Worm (Caenorhabditis elegans): ENCODE results near the gene F42G2.5.

The F42G2.5 gene

ce11 chrII:2403984-2404383 is 13.8 kb downstream of the F42G2.5 start, which contains the start of gene F16G10.1:
F16G10.1 (plus strand) TSS chrII:2404284.
- no peak for TF ChIP-seq attf-6 (GFP tag; IDR thresholded peaks at IDR 0.05)
- TF ChIP-seq lsy-27 (tag; optimal IDR thresholded peaks at IDR 0.05; ENCODE audit: borderline replicate concordance, insufficient read depth): no peak
- TF ChIP-seq ceh-27 (GFP tag; optimal IDR thresholded peaks at IDR 0.05): no peak
- no peak for TF ChIP-seq cebp-2 (GFP tag; IDR thresholded peaks at IDR 0.05)
- TF ChIP-seq madf-10 (tag; optimal IDR thresholded peaks at IDR 0.05): no peak
- TF ChIP-seq die-1 (tag; optimal IDR thresholded peaks at IDR 0.05): no peak
- TF ChIP-seq ztf-22 (GFP tag; optimal IDR thresholded peaks at IDR 0.05): no peak
- TF ChIP-seq F57A8.1 (GFP tag; optimal IDR thresholded peaks at IDR 0.05): no peak
- no peak for TF ChIP-seq ztf-6 (GFP tag; IDR thresholded peaks at IDR 0.05)
- no peak for TF ChIP-seq snpc-1.3 (tag; optimal IDR thresholded peaks at IDR 0.05; ENCODE audit: insufficient read depth)
- TF ChIP-seq B0261.1 (tag; optimal IDR thresholded peaks at IDR 0.05): no peak
- TF ChIP-seq pha-4 (tag; optimal IDR thresholded peaks at IDR 0.05): no peak
- no peak for TF ChIP-seq ama-1 (optimal IDR thresholded peaks at IDR 0.05)
- TF ChIP-seq ama-1 (GFP tag; optimal IDR thresholded peaks at IDR 0.05): no peak
- TF ChIP-seq ceh-91 (GFP tag; IDR thresholded peaks at IDR 0.05): no peak
- TF ChIP-seq mxl-1 (tag; optimal IDR thresholded peaks at IDR 0.05): no peak
- no peak for TF ChIP-seq lin-26 (GFP tag; IDR thresholded peaks at IDR 0.05)

ce11 chrII:2399810-2400209 is 18.0 kb downstream of the F42G2.5 start:
- TF ChIP-seq egl-18 (GFP tag; IDR thresholded peaks at IDR 0.05) (no peak), ztf-22 (GFP tag; optimal IDR thresholded peaks at IDR 0.05) (no peak), K12H6.12 (tag; optimal IDR thresholded peaks at IDR 0.05) (no peak), Y95B8A.8 (GFP tag; IDR thresholded peaks at IDR 0.05) (no peak), K11D2.4 (GFP tag; IDR thresholded peaks at IDR 0.05) (no peak), B0261.1 (tag; optimal IDR thresholded peaks at IDR 0.05) (no peak), mel-28 (tag; optimal IDR thresholded peaks at IDR 0.05; ENCODE audit: borderline replicate concordance) (no peak), Y56A3A.18 (GFP tag; IDR thresholded peaks at IDR 0.05) (no peak), ets-4 (GFP tag; optimal IDR thresholded peaks at IDR 0.05) (no peak)

ce11 chrII:2398884-2399283 is 18.9 kb downstream of the F42G2.5 start, which contains the start of gene F16G10.14:
F16G10.14 (minus strand) TSS chrII:2398984.
- no peak for TF ChIP-seq snpc-3.4 (tag; optimal IDR thresholded peaks at IDR 0.05)
- TF ChIP-seq hmg-1.2 (GFP tag; IDR thresholded peaks at IDR 0.05): no peak
- no peak for TF ChIP-seq lag-1 (GFP tag; IDR thresholded peaks at IDR 0.05)
- TF ChIP-seq madf-8 (GFP tag; conservative IDR thresholded peaks at IDR 0.05): no peak
- no peak for TF ChIP-seq ztf-6 (GFP tag; IDR thresholded peaks at IDR 0.05)
- TF ChIP-seq akir-1 (GFP tag; optimal IDR thresholded peaks at IDR 0.05): no peak
- TF ChIP-seq C17E4.6 (GFP tag; IDR thresholded peaks at IDR 0.05): no peak
- TF ChIP-seq K11D2.4 (GFP tag; IDR thresholded peaks at IDR 0.05): no peak
- no peak for TF ChIP-seq Y53F4B.3 (GFP tag; IDR thresholded peaks at IDR 0.05)
- TF ChIP-seq attf-5 (GFP tag; optimal IDR thresholded peaks at IDR 0.05): no peak
- no peak for TF ChIP-seq sea-2 (GFP tag; IDR thresholded peaks at IDR 0.05)
- no peak for TF ChIP-seq let-607 (tag; optimal IDR thresholded peaks at IDR 0.05)
- no peak for TF ChIP-seq somi-1 (GFP tag; optimal IDR thresholded peaks at IDR 0.05)

- no peak for TF ChIP-seq unc-130 (GFP tag; optimal IDR thresholded peaks at IDR 0.05)
- TF ChIP-seq T26A5.8 (tag; optimal IDR thresholded peaks at IDR 0.05): no peak
- no peak for TF ChIP-seq sdz-38 (tag; optimal IDR thresholded peaks at IDR 0.05)
- TF ChIP-seq zim-3 (tag; optimal IDR thresholded peaks at IDR 0.05): no peak
- TF ChIP-seq fkh-3 (tag; optimal IDR thresholded peaks at IDR 0.05): no peak
- no peak for TF ChIP-seq F57A8.1 (GFP tag; optimal IDR thresholded peaks at IDR 0.05)
- no peak for TF ChIP-seq madf-10 (tag; optimal IDR thresholded peaks at IDR 0.05)
- TF ChIP-seq F52B5.7 (tag; optimal IDR thresholded peaks at IDR 0.05): no peak
- no peak for TF ChIP-seq efl-1 (GFP tag; optimal IDR thresholded peaks at IDR 0.05)
- TF ChIP-seq bed-2 (GFP tag; IDR thresholded peaks at IDR 0.05): no peak
Observed at ce11 chrII:2395864-2396263, 21.9 kb downstream of the F42G2.5 start, which contains the start of gene F16G10.13. F16G10.13 (minus strand) TSS chrII:2395964.
